Worm (Caenorhabditis elegans) whole organism, mixed stage, embryonic: ENCODE data around the gene Y82E9BR.8.

Experiments used
- bed-3 ChIP-seq: fragments of 200-800 bp; sonication (Bioruptor generic); optimal IDR thresholded peaks from 3 replicates; lab custom pipeline; 2018; ENCODE audit warnings: mild to moderate bottlenecking, missing genetic modification characterization, moderate library complexity, missing compliant biosample characterization
- blmp-1 ChIP-seq: fragments of 150-350 bp; optimal IDR thresholded peaks from 2 replicates; lab custom pipeline; 2014; ENCODE audit warnings: missing biosample characterization, missing genetic modification characterization
- ceh-83 ChIP-seq: fragments of 200-800 bp; sonication (Bioruptor generic); optimal IDR thresholded peaks from 2 replicates; lab custom pipeline; 2018; ENCODE audit warnings: mild to moderate bottlenecking, missing genetic modification characterization, missing compliant biosample characterization
- elt-1 ChIP-seq: sonication (generic microtip); optimal IDR thresholded peaks from 2 replicates; lab custom pipeline; 2017; ENCODE audit warnings: missing genetic modification characterization, mild to moderate bottlenecking, missing compliant biosample characterization, antibody characterized with exemption, moderate library complexity, borderline replicate concordance; ENCODE audit not compliant: insufficient read depth
- elt-3 ChIP-seq: fragments of 150-350 bp; optimal IDR thresholded peaks from 2 replicates; lab custom pipeline; 2014; ENCODE audit warnings: missing biosample characterization, missing genetic modification characterization
- lin-13 ChIP-seq: fragments of 150-350 bp; optimal IDR thresholded peaks from 2 replicates; lab custom pipeline; 2014; ENCODE audit warnings: missing biosample characterization, missing genetic modification characterization
- mep-1 ChIP-seq: fragments of 150-350 bp; optimal IDR thresholded peaks from 2 replicates; lab custom pipeline; 2017; ENCODE audit warnings: missing biosample characterization, missing genetic modification reagents, missing genetic modification characterization, inconsistent platforms
- nhr-237 ChIP-seq: fragments of 150-350 bp; optimal IDR thresholded peaks from 2 replicates; lab custom pipeline; 2014; ENCODE audit warnings: missing biosample characterization, missing genetic modification characterization
- nhr-28 ChIP-seq: fragments of 150-350 bp; optimal IDR thresholded peaks from 2 replicates; lab custom pipeline; 2014; ENCODE audit warnings: missing biosample characterization, missing genetic modification characterization
- nhr-76 ChIP-seq: sonication (generic microtip); optimal IDR thresholded peaks from 2 replicates; lab custom pipeline; 2017; ENCODE audit warnings: missing biosample characterization, missing genetic modification characterization
- snpc-4 ChIP-seq: fragments of 150-350 bp; optimal IDR thresholded peaks from 2 replicates; lab custom pipeline; 2014; ENCODE audit warnings: missing biosample characterization, missing genetic modification characterization
- tbx-8 ChIP-seq: fragments of 200-800 bp; sonication (Bioruptor generic); optimal IDR thresholded peaks from 2 replicates; lab custom pipeline; 2018; ENCODE audit warnings: mild to moderate bottlenecking, missing genetic modification characterization, moderate library complexity, missing compliant biosample characterization
- unc-62 ChIP-seq: fragments of 150-350 bp; optimal IDR thresholded peaks from 2 replicates; lab custom pipeline; 2014; ENCODE audit warnings: missing biosample characterization, missing genetic modification reagents, missing genetic modification characterization

DNA sequence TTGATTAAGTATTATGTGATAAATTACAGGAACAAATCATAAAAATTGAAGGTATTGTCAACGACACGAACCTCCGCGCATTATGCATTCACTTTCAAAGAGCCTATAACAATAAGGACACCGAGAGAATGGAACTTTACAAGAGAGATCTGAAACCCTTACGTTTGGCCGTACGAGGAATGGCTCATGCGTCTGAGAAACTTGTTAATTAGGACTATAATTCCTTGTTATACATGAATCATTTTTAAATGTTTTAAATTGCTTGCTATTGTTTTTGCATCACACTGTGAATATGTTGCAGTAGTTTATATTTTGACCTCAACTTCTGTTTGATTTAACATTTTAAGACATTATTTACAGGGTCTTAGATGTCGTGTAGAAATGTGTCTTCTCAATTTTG lies 45.2 kb upstream of the Y82E9BR.8 start, which contains the start of gene pals-18:
- TF ChIP-seq lin-13 (tag; lab: Kevin White, UChicago) (no peak), snpc-4 (no peak), mep-1 (tag; lab: Kevin White, UChicago) (no peak), nhr-237 (no peak), unc-62 (GFP tag; lab: Kevin White, UChicago) (no peak), blmp-1 (no peak), elt-3 (tag; lab: Kevin White, UChicago) (no peak), tbx-8 (no peak), nhr-76 (tag; lab: Kevin White, UChicago) (no peak), elt-1 (tag; lab: Kevin White, UChicago) (no peak), nhr-28 (tag; lab: Kevin White, UChicago) (no peak), bed-3 (GFP tag; lab: Kevin White, UChicago) (no peak), ceh-83 (GFP tag; lab: Kevin White, UChicago) (no peak)
